Fruit fly (Drosophila melanogaster) whole organism, embryonic: Measurements from ENCODE around the gene Gclc.

Source experiments
- Adf1 ChIP-seq: fragments of 200-800 bp; sonication (Bioruptor generic); IDR thresholded peaks from 2 replicates; pipeline ENCODE4 v1.3.6; 2022; ENCODE audit warnings: missing biosample characterization, missing genetic modification characterization
- Awh ChIP-seq: fragments of 200-800 bp; sonication (Bioruptor generic); IDR thresholded peaks from 2 replicates; pipeline ENCODE4, ENCODE4 v1.3.6; 2022; ENCODE audit warnings: missing biosample characterization, missing genetic modification characterization
- CG12744 ChIP-seq: fragments of 200-800 bp; sonication (Bioruptor generic); optimal IDR thresholded peaks from 2 replicates; lab custom pipeline; 2016; ENCODE audit warnings: missing biosample characterization, missing genetic modification characterization
- CG14441 ChIP-seq: fragments of 200-800 bp; sonication (Bioruptor generic); IDR thresholded peaks from 2 replicates; pipeline ENCODE4 v1.3.6; 2022; ENCODE audit warnings: missing biosample characterization, missing genetic modification characterization
- CG15073 ChIP-seq: fragments of 200-800 bp; sonication (Bioruptor generic); optimal IDR thresholded peaks from 2 replicates; lab custom pipeline; 2016; ENCODE audit warnings: missing biosample characterization, missing genetic modification characterization
- CG18476 ChIP-seq: fragments of 200-800 bp; sonication (Bioruptor generic); optimal IDR thresholded peaks from 2 replicates; lab custom pipeline; 2016; ENCODE audit warnings: missing biosample characterization, mild to moderate bottlenecking, missing genetic modification characterization
- CG18599 ChIP-seq: fragments of 200-800 bp; sonication (Bioruptor generic); optimal IDR thresholded peaks from 3 replicates; lab custom pipeline; 2017; ENCODE audit warnings: missing biosample characterization, missing genetic modification characterization, mild to moderate bottlenecking, moderate library complexity, missing genetic modification reagents
- CG34224 ChIP-seq: fragments of 200-800 bp; sonication (Bioruptor generic); IDR thresholded peaks from 3 replicates; pipeline ENCODE4 v1.3.6; 2022; ENCODE audit warnings: missing biosample characterization, missing genetic modification characterization; ENCODE audit not compliant: partially characterized antibody
- CG3847 ChIP-seq: fragments of 200-800 bp; sonication (Bioruptor generic); IDR thresholded peaks from 2 replicates; pipeline ENCODE4 v1.3.6; 2022; ENCODE audit warnings: missing biosample characterization, missing genetic modification characterization
- CG4820 ChIP-seq: fragments of 200-800 bp; sonication (Bioruptor generic); optimal IDR thresholded peaks from 3 replicates; lab custom pipeline; 2016; ENCODE audit warnings: missing biosample characterization, missing genetic modification characterization
- CG8388 ChIP-seq: fragments of 200-800 bp; sonication (Bioruptor generic); optimal IDR thresholded peaks from 2 replicates; lab custom pipeline; 2019; ENCODE audit warnings: missing biosample characterization, mild to moderate bottlenecking, missing genetic modification characterization, moderate library complexity
- CG9609 ChIP-seq: fragments of 200-800 bp; sonication (Bioruptor generic); optimal IDR thresholded peaks from 3 replicates; lab custom pipeline; 2016; ENCODE audit warnings: missing biosample characterization, missing genetic modification characterization
- D19A ChIP-seq: fragments of 200-800 bp; optimal IDR thresholded peaks from 3 replicates; lab custom pipeline; 2019; ENCODE audit warnings: missing biosample characterization, mild to moderate bottlenecking, missing genetic modification characterization, moderate library complexity
- Dfd ChIP-seq, 2 experiments: fragments of >200 bp; optimal IDR thresholded peaks; 2 replicates each; lab custom pipeline; 2017; ENCODE audit warnings: missing biosample characterization in 2 of 2, missing genetic modification characterization in 2 of 2
- Dll ChIP-seq: fragments of 200-800 bp; sonication (Bioruptor generic); IDR thresholded peaks from 4 replicates; pipeline ENCODE4 v1.3.6; 2022; ENCODE audit warnings: missing biosample characterization, missing genetic modification characterization; ENCODE audit not compliant: partially characterized antibody
- Dp ChIP-seq: fragments of 200-800 bp; sonication (Bioruptor generic); optimal IDR thresholded peaks from 2 replicates; lab custom pipeline; 2018; ENCODE audit warnings: missing biosample characterization, mild to moderate bottlenecking, missing genetic modification characterization, moderate library complexity
- Ets97D ChIP-seq: fragments of 200-800 bp; sonication (Bioruptor generic); optimal IDR thresholded peaks from 3 replicates; lab custom pipeline; 2016; ENCODE audit warnings: missing biosample characterization, missing genetic modification characterization
- HHEX ChIP-seq: fragments of 200-800 bp; sonication (Bioruptor generic); optimal IDR thresholded peaks from 3 replicates; lab custom pipeline; 2017; ENCODE audit warnings: missing biosample characterization, mild to moderate bottlenecking, missing genetic modification characterization, missing genetic modification reagents
- Hey ChIP-seq: fragments of 200-800 bp; sonication (Bioruptor generic); optimal IDR thresholded peaks from 3 replicates; lab custom pipeline; 2018; ENCODE audit warnings: missing biosample characterization, mild to moderate bottlenecking, missing genetic modification characterization
- Hr51 ChIP-seq, 2 experiments: fragments of 200-800 bp; sonication (Bioruptor generic); optimal IDR thresholded peaks; 2 replicates in 1 of 2; 3 replicates in 1 of 2; lab custom pipeline; 2016 to 2018; ENCODE audit warnings: missing biosample characterization in 2 of 2, missing genetic modification characterization in 2 of 2, mild to moderate bottlenecking in 1 of 2, moderate library complexity in 1 of 2
- NK7.1 ChIP-seq: fragments of 200-800 bp; sonication (Bioruptor generic); optimal IDR thresholded peaks from 3 replicates; lab custom pipeline; 2016; ENCODE audit warnings: missing biosample characterization, missing genetic modification characterization
- YL-1 ChIP-seq: fragments of 200-800 bp; sonication (Bioruptor generic); optimal IDR thresholded peaks from 3 replicates; lab custom pipeline; 2017; ENCODE audit warnings: missing biosample characterization, mild to moderate bottlenecking, missing genetic modification characterization
- abd-A ChIP-seq: fragments of 200-800 bp; sonication (Bioruptor generic); optimal IDR thresholded peaks from 3 replicates; lab custom pipeline; 2019; ENCODE audit warnings: missing biosample characterization, mild to moderate bottlenecking, missing genetic modification characterization, moderate library complexity
- ash1 ChIP-seq: fragments of 200-800 bp; sonication (Bioruptor generic); optimal IDR thresholded peaks from 2 replicates; lab custom pipeline; 2018; ENCODE audit warnings: missing biosample characterization, mild to moderate bottlenecking, missing genetic modification characterization
- az2 ChIP-seq: fragments of 200-800 bp; sonication (Bioruptor generic); optimal IDR thresholded peaks from 3 replicates; lab custom pipeline; 2016; ENCODE audit warnings: missing biosample characterization, missing genetic modification characterization
- bsh ChIP-seq, 2 experiments: fragments of 200-800 bp; sonication (Bioruptor generic); optimal IDR thresholded peaks; 2 replicates each; lab custom pipeline; 2017 to 2018; ENCODE audit warnings: mild to moderate bottlenecking in 2 of 2, missing biosample characterization in 2 of 2, missing genetic modification characterization in 2 of 2, moderate library complexity in 1 of 2
- caup ChIP-seq: fragments of 200-800 bp; sonication (Bioruptor generic); optimal IDR thresholded peaks from 3 replicates; lab custom pipeline; 2017; ENCODE audit warnings: missing biosample characterization, mild to moderate bottlenecking, missing genetic modification characterization, moderate library complexity; ENCODE audit not compliant: severe bottlenecking
- cg ChIP-seq: fragments of 200-800 bp; sonication (Bioruptor generic); optimal IDR thresholded peaks from 3 replicates; lab custom pipeline; 2019; ENCODE audit warnings: missing biosample characterization, mild to moderate bottlenecking, missing genetic modification characterization, moderate library complexity
- chif ChIP-seq, 2 experiments: fragments of 200-800 bp; sonication (Bioruptor generic); optimal IDR thresholded peaks; 3 replicates each; lab custom pipeline; 2016; ENCODE audit warnings: missing biosample characterization in 2 of 2, missing genetic modification characterization in 2 of 2
- chm ChIP-seq: fragments of 200-800 bp; sonication (Bioruptor generic); IDR thresholded peaks from 2 replicates; pipeline ENCODE4 v1.3.6; 2022; ENCODE audit warnings: missing biosample characterization, missing genetic modification characterization
- chn ChIP-seq: fragments of 200-800 bp; sonication (Bioruptor generic); optimal IDR thresholded peaks from 2 replicates; lab custom pipeline; 2016; ENCODE audit warnings: missing biosample characterization, missing genetic modification characterization
- dimm ChIP-seq: fragments of 200-800 bp; sonication (Bioruptor generic); IDR thresholded peaks from 2 replicates; pipeline ENCODE4 v1.3.6; 2022; ENCODE audit warnings: missing biosample characterization, missing genetic modification characterization
- dm ChIP-seq: fragments of 200-800 bp; sonication (Bioruptor generic); optimal IDR thresholded peaks from 3 replicates; lab custom pipeline; 2016; ENCODE audit warnings: missing biosample characterization, missing genetic modification characterization
- gce ChIP-seq: fragments of 200-800 bp; sonication (Bioruptor generic); IDR thresholded peaks from 3 replicates; pipeline ENCODE4 v1.3.6; 2022; ENCODE audit warnings: missing biosample characterization, missing genetic modification characterization
- gcm ChIP-seq: fragments of 200-800 bp; sonication (Bioruptor generic); optimal IDR thresholded peaks from 2 replicates; lab custom pipeline; 2019; ENCODE audit warnings: missing biosample characterization, mild to moderate bottlenecking, missing genetic modification characterization, moderate library complexity
- hth ChIP-seq: fragments of >200 bp; optimal IDR thresholded peaks from 2 replicates; lab custom pipeline; 2017; ENCODE audit warnings: inconsistent platforms
- mam ChIP-seq: fragments of 200-800 bp; sonication (Bioruptor generic); optimal IDR thresholded peaks from 3 replicates; lab custom pipeline; 2016; ENCODE audit warnings: missing biosample characterization, missing genetic modification characterization
- nerfin-2 ChIP-seq: fragments of 200-800 bp; sonication (Bioruptor generic); IDR thresholded peaks from 2 replicates; pipeline ENCODE4 v1.3.6; 2022; ENCODE audit warnings: missing biosample characterization, missing genetic modification characterization; ENCODE audit not compliant: partially characterized antibody
- nom ChIP-seq: fragments of 200-800 bp; sonication (Bioruptor generic); optimal IDR thresholded peaks from 2 replicates; lab custom pipeline; 2017; ENCODE audit warnings: missing biosample characterization, missing genetic modification characterization, mild to moderate bottlenecking, moderate library complexity, missing genetic modification reagents
- pfk ChIP-seq: fragments of 200-800 bp; sonication (Bioruptor generic); optimal IDR thresholded peaks from 2 replicates; lab custom pipeline; 2018; ENCODE audit warnings: missing biosample characterization, mild to moderate bottlenecking, missing genetic modification characterization, moderate library complexity
- phol ChIP-seq: fragments of 200-800 bp; sonication (Bioruptor generic); optimal IDR thresholded peaks from 3 replicates; lab custom pipeline; 2018; ENCODE audit warnings: missing biosample characterization, mild to moderate bottlenecking, missing genetic modification characterization, moderate library complexity
- pum ChIP-seq: fragments of 200-800 bp; sonication (Bioruptor generic); optimal IDR thresholded peaks from 2 replicates; lab custom pipeline; 2016; ENCODE audit warnings: missing biosample characterization, missing genetic modification characterization
- ranshi ChIP-seq: fragments of 200-800 bp; sonication (Bioruptor generic); IDR thresholded peaks from 2 replicates; pipeline ENCODE4 v1.3.6; 2022; ENCODE audit warnings: missing biosample characterization, missing genetic modification characterization
- rib ChIP-seq: fragments of 200-800 bp; sonication (Bioruptor generic); IDR thresholded peaks from 2 replicates; pipeline ENCODE4 v1.3.6; 2022; ENCODE audit warnings: missing biosample characterization, missing genetic modification characterization
- schlank ChIP-seq: fragments of 200-800 bp; sonication (Bioruptor generic); optimal IDR thresholded peaks from 2 replicates; lab custom pipeline; 2018; ENCODE audit warnings: missing biosample characterization, mild to moderate bottlenecking, missing genetic modification characterization
- slp2 ChIP-seq: fragments of 200-800 bp; sonication (Bioruptor generic); optimal IDR thresholded peaks from 2 replicates; lab custom pipeline; 2016; ENCODE audit warnings: missing biosample characterization, missing genetic modification characterization
- ssp ChIP-seq: fragments of 200-800 bp; sonication (Bioruptor generic); IDR thresholded peaks from 2 replicates; pipeline ENCODE4 v1.3.6; 2022; ENCODE audit warnings: missing biosample characterization, missing genetic modification characterization
- tin ChIP-seq: fragments of 200-800 bp; sonication (Bioruptor generic); optimal IDR thresholded peaks from 3 replicates; lab custom pipeline; 2016; ENCODE audit warnings: missing biosample characterization, missing genetic modification characterization
- unc-4 ChIP-seq: fragments of 200-800 bp; sonication (Bioruptor generic); IDR thresholded peaks from 2 replicates; pipeline ENCODE4 v1.3.6; 2022; ENCODE audit warnings: missing biosample characterization, missing genetic modification characterization; ENCODE audit not compliant: partially characterized antibody
- unpg ChIP-seq: fragments of 200-800 bp; sonication (Bioruptor generic); optimal IDR thresholded peaks from 3 replicates; lab custom pipeline; 2018; ENCODE audit warnings: missing biosample characterization, mild to moderate bottlenecking, missing genetic modification characterization, moderate library complexity
- yki ChIP-seq: fragments of >200 bp; optimal IDR thresholded peaks from 3 replicates; lab custom pipeline; 2018
- z ChIP-seq: fragments of 200-800 bp; sonication (Bioruptor generic); IDR thresholded peaks from 3 replicates; pipeline ENCODE4 v1.3.6; 2022; ENCODE audit warnings: missing biosample characterization, missing genetic modification characterization

Gene Gclc

DNA sequence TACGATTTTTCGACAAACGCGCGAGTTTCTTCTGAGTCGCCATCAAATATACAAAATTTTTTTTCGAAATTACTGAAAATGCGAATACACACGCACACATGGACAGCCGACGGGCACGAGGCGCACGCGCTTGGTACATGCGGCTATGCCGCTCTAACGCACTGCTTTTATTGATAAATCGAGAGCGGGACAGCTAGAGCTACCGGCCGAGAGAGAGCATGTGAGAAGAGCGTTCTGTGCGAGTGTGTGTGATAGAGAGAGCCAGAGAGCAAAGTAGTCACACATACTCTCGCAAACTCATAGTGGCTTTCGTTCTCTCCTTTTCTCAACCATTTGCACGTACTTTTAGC is 55.1 kb downstream of the Gclc start (continued):
- TF ChIP-seq Dfd (GFP tag; optimal IDR thresholded peaks at IDR 0.05; lab: Kevin White, UChicago) (peak in 1 of 2 experiments; percentile 52), schlank (tag; lab: Kevin White, UChicago) (no peak), Dp (GFP tag; lab: Kevin White, UChicago) (no peak), CG18599 (GFP tag; lab: Kevin White, UChicago) (peak; percentile 18), ranshi (GFP tag; lab: Robert Waterston, UW) (no peak), CG15073 (no peak), CG3847 (GFP tag; lab: Robert Waterston, UW) (no peak), yki (lab: Kevin White, UChicago) (peak; percentile 96), CG4820 (GFP tag; lab: Kevin White, UChicago) (no peak), pfk (GFP tag; lab: Kevin White, UChicago) (peak; percentile 0), HHEX (GFP tag; lab: Kevin White, UChicago) (no peak), nom (GFP tag; lab: Kevin White, UChicago) (peak; percentile 4), abd-A (peak; percentile 47), Dll (GFP tag; lab: Robert Waterston, UW) (no peak), CG12744 (GFP tag; lab: Kevin White, UChicago) (no peak), Awh (GFP tag; lab: Robert Waterston, UW) (no peak), chm (GFP tag; lab: Robert Waterston, UW) (0 out of 2 replicates have a peak, but pooled peaks have one; percentile 22), phol (tag; lab: Kevin White, UChicago) (peak; percentile 41), gce (no peak), Adf1 (GFP tag; lab: Robert Waterston, UW) (no peak), tin (no peak), bsh (GFP tag; optimal IDR thresholded peaks at IDR 0.05; lab: Kevin White, UChicago) (no peak), pum (GFP tag; lab: Kevin White, UChicago) (no peak), cg (GFP tag; lab: Kevin White, UChicago) (peak; percentile 99), Hey (tag; lab: Kevin White, UChicago) (peak; percentile 15), chn (no peak), CG18476 (GFP tag; lab: Kevin White, UChicago) (no peak), caup (GFP tag; lab: Kevin White, UChicago) (no peak), Ets97D (GFP tag; lab: Kevin White, UChicago) (no peak), D19A (peak; percentile 28), hth (lab: Kevin White, UChicago) (no peak), dm (GFP tag; lab: Kevin White, UChicago) (peak; percentile 30), dimm (GFP tag; lab: Robert Waterston, UW) (no peak), ash1 (GFP tag; lab: Kevin White, UChicago) (no peak), az2 (GFP tag; lab: Kevin White, UChicago) (no peak), CG34224 (GFP tag; lab: Robert Waterston, UW) (no peak), CG8388 (GFP tag; lab: Kevin White, UChicago) (no peak), rib (GFP tag; lab: Robert Waterston, UW) (peak; percentile 75), YL-1 (GFP tag; lab: Kevin White, UChicago) (peak; percentile 71), unc-4 (GFP tag; lab: Robert Waterston, UW) (no peak), unpg (GFP tag; lab: Kevin White, UChicago) (no peak), nerfin-2 (no peak), chif (GFP tag; optimal IDR thresholded peaks at IDR 0.05; lab: Kevin White, UChicago) (no peak), mam (GFP tag; lab: Kevin White, UChicago) (no peak), NK7.1 (GFP tag; lab: Kevin White, UChicago) (peak; percentile 13), gcm (GFP tag; lab: Kevin White, UChicago) (no peak), CG9609 (no peak), CG14441 (GFP tag; lab: Robert Waterston, UW) (no peak), z (GFP tag; lab: Robert Waterston, UW) (0 out of 3 replicates have a peak, but pooled peaks have one; percentile 26), ssp (GFP tag; lab: Robert Waterston, UW) (no peak), slp2 (GFP tag; lab: Kevin White, UChicago) (no peak), Hr51 (GFP tag; optimal IDR thresholded peaks at IDR 0.05; lab: Kevin White, UChicago) (no peak)
